Worm (Caenorhabditis elegans): ENCODE measurements around the gene rle-1.
A peak's percentile ranks its signal among the peaks of the same experiment; 100 is the strongest.

The rle-1 gene

ce11 chrIII:10902341-10902740 is 33.7 kb upstream of the rle-1 start, which contains the start of gene unc-119:
TSS of gene unc-119 (plus strand) at chrIII:10902641.
- TF ChIP-seq ceh-28 (tag; optimal IDR thresholded peaks at IDR 0.05) (no peak), R02D3.7 (tag; optimal IDR thresholded peaks at IDR 0.05) (no peak), aly-2 (tag; optimal IDR thresholded peaks at IDR 0.05) (no peak), fkh-10 (GFP tag; optimal IDR thresholded peaks at IDR 0.05) (no peak), zag-1 (tag; optimal IDR thresholded peaks at IDR 0.05) (no peak), elt-2 (tag; optimal IDR thresholded peaks at IDR 0.05) (no peak), nhr-237 (tag; optimal IDR thresholded peaks at IDR 0.05) (no peak), nhr-28 (tag; optimal IDR thresholded peaks at IDR 0.05) (no peak), ztf-11 (tag; optimal IDR thresholded peaks at IDR 0.05) (no peak), nhr-76 (tag; optimal IDR thresholded peaks at IDR 0.05) (no peak), ZK546.5 (tag; optimal IDR thresholded peaks at IDR 0.05) (no peak)

- TF ChIP-seq fkh-10 (GFP tag; optimal IDR thresholded peaks at IDR 0.05) (peak; percentile 71), pqm-1 (tag; optimal IDR thresholded peaks at IDR 0.05) (no peak), nfya-1 (tag; optimal IDR thresholded peaks at IDR 0.05; ENCODE audit: insufficient read depth) (peak; percentile 38), lin-39 (tag; optimal IDR thresholded peaks at IDR 0.05) (peak; percentile 18), nhr-11 (tag; optimal IDR thresholded peaks at IDR 0.05) (peak; percentile 16), R02D3.7 (tag; optimal IDR thresholded peaks at IDR 0.05) (no peak), snpc-4 (tag; optimal IDR thresholded peaks at IDR 0.05) (peak; percentile 39), ceh-16 (tag; optimal IDR thresholded peaks at IDR 0.05) (no peak), lin-15B (tag; optimal IDR thresholded peaks at IDR 0.05) (peak; percentile 21)
Observed at ce11 chrIII:10903009-10903609, 32.9 kb upstream of the rle-1 start.

ce11 chrIII:10904320-10904961 is 31.6 kb upstream of the rle-1 start:
- TF ChIP-seq elt-1 (tag; optimal IDR thresholded peaks at IDR 0.05) (peak; percentile 68), ceh-16 (tag; optimal IDR thresholded peaks at IDR 0.05) (no peak)

ce11 chrIII:10905112-10905511 is 30.9 kb upstream of the rle-1 start:
- peak; percentile 16 for TF ChIP-seq lin-15B (tag; optimal IDR thresholded peaks at IDR 0.05)
- no peak for TF ChIP-seq snpc-4 (tag; optimal IDR thresholded peaks at IDR 0.05)
- peak; percentile 62 for TF ChIP-seq nfya-1 (tag; optimal IDR thresholded peaks at IDR 0.05; ENCODE audit: insufficient read depth)
- TF ChIP-seq fkh-2 (tag; optimal IDR thresholded peaks at IDR 0.05) = no peak
- TF ChIP-seq ceh-82 (tag; optimal IDR thresholded peaks at IDR 0.05) = peak; percentile 80
- no peak for TF ChIP-seq ZK546.5 (tag; optimal IDR thresholded peaks at IDR 0.05)
- no peak for TF ChIP-seq pqm-1 (tag; optimal IDR thresholded peaks at IDR 0.05)
- peak; percentile 2 for TF ChIP-seq jun-1 (tag; optimal IDR thresholded peaks at IDR 0.05)
- no peak for TF ChIP-seq aly-2 (tag; optimal IDR thresholded peaks at IDR 0.05)
- TF ChIP-seq R02D3.7 (tag; optimal IDR thresholded peaks at IDR 0.05) = no peak
- no peak for TF ChIP-seq ztf-4 (tag; optimal IDR thresholded peaks at IDR 0.05)
- TF ChIP-seq mdl-1 (tag; optimal IDR thresholded peaks at IDR 0.05) = no peak
- no peak for TF ChIP-seq nhr-23 (tag; optimal IDR thresholded peaks at IDR 0.05)
- peak; percentile 52 for TF ChIP-seq lin-39 (tag; optimal IDR thresholded peaks at IDR 0.05)
- TF ChIP-seq elt-1 (tag; optimal IDR thresholded peaks at IDR 0.05) = no peak
- no peak for TF ChIP-seq nhr-76 (tag; optimal IDR thresholded peaks at IDR 0.05)
- peak; percentile 68 for TF ChIP-seq hmg-11 (tag; optimal IDR thresholded peaks at IDR 0.05)
- peak; percentile 29 for TF ChIP-seq unc-62 (GFP tag; optimal IDR thresholded peaks at IDR 0.05)
- no peak for TF ChIP-seq ceh-28 (tag; optimal IDR thresholded peaks at IDR 0.05)

- TF ChIP-seq nhr-11 (tag; optimal IDR thresholded peaks at IDR 0.05) (no peak), hmg-11 (tag; optimal IDR thresholded peaks at IDR 0.05) (peak; percentile 25)
Observed at ce11 chrIII:10906325-10906724, 29.7 kb upstream of the rle-1 start.

ce11 chrIII:10907678-10908217 is 28.3 kb upstream of the rle-1 start:
- TF ChIP-seq elt-1 (tag; optimal IDR thresholded peaks at IDR 0.05) = peak; percentile 77
- TF ChIP-seq unc-39 (tag; optimal IDR thresholded peaks at IDR 0.05) = no peak
- no peak for TF ChIP-seq skn-1 (tag; optimal IDR thresholded peaks at IDR 0.05)
- no peak for TF ChIP-seq elt-2 (tag; optimal IDR thresholded peaks at IDR 0.05)
- TF ChIP-seq ztf-4 (tag; optimal IDR thresholded peaks at IDR 0.05) = no peak
- TF ChIP-seq nhr-77 (tag; optimal IDR thresholded peaks at IDR 0.05) = no peak
- TF ChIP-seq daf-12 (tag; optimal IDR thresholded peaks at IDR 0.05) = no peak
- no peak for TF ChIP-seq elt-3 (tag; optimal IDR thresholded peaks at IDR 0.05)

Measured in whole organism, L3 larva.